Comparison of ENCODE assay signal across 1 fruit fly cellular context in the genomic region with DNA sequence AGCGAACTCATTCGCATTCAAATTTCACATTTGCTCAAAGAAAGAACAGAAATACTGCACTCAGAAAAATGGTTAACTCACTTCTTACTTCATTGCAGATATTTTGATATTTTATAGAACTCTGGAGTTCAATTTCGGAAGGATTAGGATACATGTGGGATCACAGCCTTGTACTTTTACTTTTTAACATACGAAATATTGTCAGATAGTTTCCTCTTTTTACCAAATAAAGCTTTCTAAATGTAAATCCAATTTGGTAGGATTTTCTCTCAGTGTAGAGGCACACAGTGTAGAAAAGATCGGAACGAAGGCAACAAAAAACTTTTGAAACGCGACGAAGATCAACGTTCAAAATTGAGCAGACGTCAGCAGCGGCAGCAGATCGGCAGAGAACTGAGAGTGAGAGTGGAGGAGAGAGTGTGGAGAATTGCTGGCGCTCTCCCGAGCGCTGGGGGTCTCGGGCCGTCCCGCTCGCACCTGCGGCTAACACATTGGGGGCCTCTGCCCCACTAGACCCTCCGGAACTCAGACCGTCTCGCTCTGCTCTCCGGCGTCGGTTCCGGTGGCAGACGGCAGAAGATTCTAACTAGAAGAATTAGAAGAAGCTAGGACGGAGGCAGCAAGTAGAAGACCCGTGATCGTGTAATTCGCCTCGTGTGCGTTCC.
TF ChIP-seq lines count a peak whose summit lies in the region.

TSS of gene tmod (plus strand) at position 619 of the 665 bp plus-strand sequence.

TF ChIP-seq in whole organism, embryonic, 481 proteins besides CTCF, POLR2A, EP300 and RAD21 (continued from another document and continues in another):
- TF ChIP-seq Lim3 (GFP tag; IDR thresholded peaks at IDR 0.05; lab: Robert Waterston, UW) (no peak), luna (GFP tag; optimal IDR thresholded peaks at IDR 0.05; lab: Kevin White, UChicago) (no peak), insv (GFP tag; optimal IDR thresholded peaks at IDR 0.05; lab: Kevin White, UChicago) (no peak), HHEX (GFP tag; optimal IDR thresholded peaks at IDR 0.05; lab: Kevin White, UChicago) (no peak), zfh2 (GFP tag; optimal IDR thresholded peaks at IDR 0.05; lab: Kevin White, UChicago) (no peak), ken (GFP tag; IDR thresholded peaks at IDR 0.05; lab: Robert Waterston, UW) (peak; percentile 66; the same call in 2 of the 3 replicates), eve (GFP tag; optimal IDR thresholded peaks at IDR 0.05; lab: Kevin White, UChicago) (peak in 1 of 2 experiments; percentile 40), CG12299 (tag; optimal IDR thresholded peaks at IDR 0.05; lab: Kevin White, UChicago) (peak; percentile 2), CG7372 (GFP tag; IDR thresholded peaks at IDR 0.05; lab: Robert Waterston, UW) (no peak), CG30431 (GFP tag; optimal IDR thresholded peaks at IDR 0.05; lab: Kevin White, UChicago) (no peak), H15 (GFP tag; IDR thresholded peaks at IDR 0.05; lab: Robert Waterston, UW) (no peak), rib (GFP tag; IDR thresholded peaks at IDR 0.05; lab: Robert Waterston, UW) (no peak), nau (GFP tag; optimal IDR thresholded peaks at IDR 0.05; lab: Kevin White, UChicago) (peak; percentile 18), Neu2 (GFP tag; optimal IDR thresholded peaks at IDR 0.05; lab: Kevin White, UChicago; ENCODE audit: borderline replicate concordance) (no peak), kah (GFP tag; optimal IDR thresholded peaks at IDR 0.05; lab: Kevin White, UChicago) (peak; percentile 30), Ptx1 (GFP tag; IDR thresholded peaks at IDR 0.05; lab: Robert Waterston, UW) (peak; percentile 55), CG11247 (GFP tag; IDR thresholded peaks at IDR 0.05; lab: Robert Waterston, UW) (no peak), sob (GFP tag; IDR thresholded peaks at IDR 0.05; lab: Robert Waterston, UW) (peak; percentile 34; the same call in 1 of the 2 replicates), CG17612 (GFP tag; IDR thresholded peaks at IDR 0.05; lab: Robert Waterston, UW) (no peak), tin (GFP tag; optimal IDR thresholded peaks at IDR 0.05; lab: Kevin White, UChicago) (peak; percentile 34), zfh1 (GFP tag; IDR thresholded peaks at IDR 0.05; lab: Robert Waterston, UW) (0 out of 3 replicates have a peak, but pooled peaks have one; percentile 29), az2 (GFP tag; optimal IDR thresholded peaks at IDR 0.05; lab: Kevin White, UChicago) (peak; percentile 58), tup (GFP tag; optimal IDR thresholded peaks at IDR 0.05; lab: Kevin White, UChicago) (no peak), CkIIα-i1 (GFP tag; IDR thresholded peaks at IDR 0.05; lab: Robert Waterston, UW) (no peak), otp (GFP tag; IDR thresholded peaks at IDR 0.05; lab: Robert Waterston, UW) (no peak), Chrac-16 (GFP tag; optimal IDR thresholded peaks at IDR 0.05; lab: Kevin White, UChicago) (no peak), salm (tag; optimal IDR thresholded peaks at IDR 0.05; lab: Kevin White, UChicago) (peak; percentile 61), CG18599 (GFP tag; optimal IDR thresholded peaks at IDR 0.05; lab: Kevin White, UChicago) (no peak), nom (GFP tag; optimal IDR thresholded peaks at IDR 0.05; lab: Kevin White, UChicago) (no peak), dimm (GFP tag; IDR thresholded peaks at IDR 0.05; lab: Robert Waterston, UW) (peak; percentile 13; the same call in 1 of the 2 replicates), z (GFP tag; IDR thresholded peaks at IDR 0.05; lab: Robert Waterston, UW) (no peak), kni (GFP tag; optimal IDR thresholded peaks at IDR 0.05; lab: Kevin White, UChicago) (peak; percentile 17), sqz (GFP tag; optimal IDR thresholded peaks at IDR 0.05; lab: Kevin White, UChicago) (no peak), CG7928 (GFP tag; optimal IDR thresholded peaks at IDR 0.05; lab: Kevin White, UChicago) (no peak), bigmax (GFP tag; optimal IDR thresholded peaks at IDR 0.05; lab: Kevin White, UChicago) (no peak), amos (GFP tag; IDR thresholded peaks at IDR 0.05; lab: Robert Waterston, UW; ENCODE audit: partially characterized antibody) (no peak), dm (GFP tag; optimal IDR thresholded peaks at IDR 0.05; lab: Kevin White, UChicago) (no peak), CG31388 (GFP tag; optimal IDR thresholded peaks at IDR 0.05; lab: Kevin White, UChicago) (no peak), CG4854 (GFP tag; optimal IDR thresholded peaks at IDR 0.05; lab: Kevin White, UChicago) (no peak), phol (tag; optimal IDR thresholded peaks at IDR 0.05; lab: Kevin White, UChicago) (peak; percentile 82), CG13296 (GFP tag; optimal IDR thresholded peaks at IDR 0.05; lab: Kevin White, UChicago) (no peak), trh (GFP tag; optimal IDR thresholded peaks at IDR 0.05; lab: Kevin White, UChicago) (no peak), Deaf1 (tag; optimal IDR thresholded peaks at IDR 0.05; lab: Kevin White, UChicago) (peak; percentile 42), CG15011 (GFP tag; optimal IDR thresholded peaks at IDR 0.05; lab: Kevin White, UChicago) (no peak), CG8089 (GFP tag; optimal IDR thresholded peaks at IDR 0.05; lab: Kevin White, UChicago) (peak; percentile 50), CG15269 (tag; optimal IDR thresholded peaks at IDR 0.05; lab: Kevin White, UChicago) (peak; percentile 60), unc-4 (GFP tag; IDR thresholded peaks at IDR 0.05; lab: Robert Waterston, UW; ENCODE audit: partially characterized antibody) (no peak), sens (GFP tag; lab: Kevin White, UChicago) (peak; percentile 91), Adf1 (GFP tag; IDR thresholded peaks at IDR 0.05; lab: Robert Waterston, UW) (peak; percentile 82), nmo (GFP tag; optimal IDR thresholded peaks at IDR 0.05; lab: Kevin White, UChicago) (peak; percentile 72), wor (GFP tag; IDR thresholded peaks at IDR 0.05; lab: Robert Waterston, UW) (no peak), CG1024 (GFP tag; IDR thresholded peaks at IDR 0.05; lab: Robert Waterston, UW) (0 out of 2 replicates have a peak, but pooled peaks have one; percentile 11), CG4360 (GFP tag; IDR thresholded peaks at IDR 0.05; lab: Robert Waterston, UW) (no peak), wek (GFP tag; optimal IDR thresholded peaks at IDR 0.05; lab: Kevin White, UChicago) (peak; percentile 55), CG10147 (GFP tag; optimal IDR thresholded peaks at IDR 0.05; lab: Kevin White, UChicago) (peak; percentile 19), CG2116 (GFP tag; optimal IDR thresholded peaks at IDR 0.05; lab: Kevin White, UChicago) (no peak), Abd-B (GFP tag; optimal IDR thresholded peaks at IDR 0.05; lab: Kevin White, UChicago) (peak; percentile 26), CG13894 (tag; optimal IDR thresholded peaks at IDR 0.05; lab: Kevin White, UChicago) (no peak), CG8281 (tag; optimal IDR thresholded peaks at IDR 0.05; lab: Kevin White, UChicago) (peak; percentile 23), maf-S (GFP tag; optimal IDR thresholded peaks at IDR 0.05; lab: Kevin White, UChicago) (peak; percentile 31), CG6689 (GFP tag; IDR thresholded peaks at IDR 0.05; lab: Robert Waterston, UW) (peak; percentile 52), HLHmδ (GFP tag; optimal IDR thresholded peaks at IDR 0.05; lab: Kevin White, UChicago) (no peak), btn (GFP tag; optimal IDR thresholded peaks at IDR 0.05; lab: Kevin White, UChicago) (no peak), tll (GFP tag; optimal IDR thresholded peaks at IDR 0.05; lab: Kevin White, UChicago) (no peak), CG12104 (GFP tag; optimal IDR thresholded peaks at IDR 0.05; lab: Kevin White, UChicago) (no peak), Dip3 (GFP tag; optimal IDR thresholded peaks at IDR 0.05; lab: Kevin White, UChicago) (no peak), Side (GFP tag; optimal IDR thresholded peaks at IDR 0.05; lab: Kevin White, UChicago) (peak; percentile 3), tgo (GFP tag; IDR thresholded peaks at IDR 0.05; lab: Robert Waterston, UW) (peak; percentile 49; the same call in 2 of the 3 replicates), Myb (GFP tag; optimal IDR thresholded peaks at IDR 0.05; lab: Kevin White, UChicago) (peak; percentile 22), D (optimal IDR thresholded peaks at IDR 0.05; lab: Kevin White, UChicago) (no peak), D (GFP tag; optimal IDR thresholded peaks at IDR 0.05; lab: Kevin White, UChicago) (peak; percentile 38), CG14710 (tag; optimal IDR thresholded peaks at IDR 0.05; lab: Kevin White, UChicago) (peak; percentile 60), CG1792 (GFP tag; optimal IDR thresholded peaks at IDR 0.05; lab: Kevin White, UChicago) (no peak), knrl (GFP tag; IDR thresholded peaks at IDR 0.05; lab: Robert Waterston, UW; ENCODE audit: partially characterized antibody) (no peak), wdn (GFP tag; IDR thresholded peaks at IDR 0.05; lab: Robert Waterston, UW) (no peak), ssp (GFP tag; IDR thresholded peaks at IDR 0.05; lab: Robert Waterston, UW) (no peak), CG13775 (GFP tag; optimal IDR thresholded peaks at IDR 0.05; lab: Kevin White, UChicago) (peak; percentile 23), CG15601 (tag; optimal IDR thresholded peaks at IDR 0.05; lab: Kevin White, UChicago) (peak; percentile 36), gem (tag; optimal IDR thresholded peaks at IDR 0.05; lab: Kevin White, UChicago) (peak; percentile 80), Dref (GFP tag; IDR thresholded peaks at IDR 0.05; lab: Robert Waterston, UW) (no peak), fd96Cb (tag; optimal IDR thresholded peaks at IDR 0.05; lab: Kevin White, UChicago) (peak; percentile 76), CG11723 (GFP tag; optimal IDR thresholded peaks at IDR 0.05; lab: Kevin White, UChicago) (peak; percentile 39), sug (tag; optimal IDR thresholded peaks at IDR 0.05; lab: Kevin White, UChicago) (peak; percentile 83), CG10321 (GFP tag; IDR thresholded peaks at IDR 0.05; lab: Robert Waterston, UW) (peak; percentile 95), ind (GFP tag; optimal IDR thresholded peaks at IDR 0.05; lab: Kevin White, UChicago) (peak; percentile 55), gcm (GFP tag; optimal IDR thresholded peaks at IDR 0.05; lab: Kevin White, UChicago) (peak; percentile 40), CG17568 (GFP tag; optimal IDR thresholded peaks at IDR 0.05; lab: Kevin White, UChicago) (peak; percentile 2), Ets97D (GFP tag; optimal IDR thresholded peaks at IDR 0.05; lab: Kevin White, UChicago) (peak; percentile 7), Max (GFP tag; optimal IDR thresholded peaks at IDR 0.05; lab: Kevin White, UChicago) (peak; percentile 20), ac (GFP tag; optimal IDR thresholded peaks at IDR 0.05; lab: Kevin White, UChicago) (no peak), gce (GFP tag; IDR thresholded peaks at IDR 0.05; lab: Robert Waterston, UW) (no peak), dmrt99B (tag; optimal IDR thresholded peaks at IDR 0.05; lab: Kevin White, UChicago) (peak; percentile 80), prd (optimal IDR thresholded peaks at IDR 0.05; lab: Kevin White, UChicago) (no peak), prd (GFP tag; IDR thresholded peaks at IDR 0.05; lab: Robert Waterston, UW) (peak; percentile 59; the same call in 2 of the 3 replicates), CG10267 (tag; optimal IDR thresholded peaks at IDR 0.05; lab: Kevin White, UChicago) (peak; percentile 42), CG6683 (GFP tag; optimal IDR thresholded peaks at IDR 0.05; lab: Kevin White, UChicago) (no peak), dysf (GFP tag; IDR thresholded peaks at IDR 0.05; lab: Robert Waterston, UW) (peak; percentile 51; the same call in 1 of the 3 replicates), HLH3B (GFP tag; IDR thresholded peaks at IDR 0.05; lab: Robert Waterston, UW) (peak; percentile 10; the same call in 1 of the 2 replicates), CG11085 (GFP tag; IDR thresholded peaks at IDR 0.05; lab: Robert Waterston, UW) (no peak), CG32767 (GFP tag; IDR thresholded peaks at IDR 0.05; lab: Robert Waterston, UW) (0 out of 2 replicates have a peak, but pooled peaks have one; percentile 32), pnt (GFP tag; optimal IDR thresholded peaks at IDR 0.05; lab: Kevin White, UChicago) (peak; percentile 57), Bgb (GFP tag; IDR thresholded peaks at IDR 0.05; lab: Robert Waterston, UW; ENCODE audit: partially characterized antibody) (no peak; the same call in 1 of the 2 replicates), her (GFP tag; optimal IDR thresholded peaks at IDR 0.05; lab: Kevin White, UChicago) (no peak), CG5953 (GFP tag; IDR thresholded peaks at IDR 0.05; lab: Robert Waterston, UW) (no peak), gro (GFP tag; optimal IDR thresholded peaks at IDR 0.05; lab: Kevin White, UChicago) (no peak), cwo (GFP tag; optimal IDR thresholded peaks at IDR 0.05; lab: Kevin White, UChicago) (no peak), Dll (GFP tag; IDR thresholded peaks at IDR 0.05; lab: Robert Waterston, UW; ENCODE audit: partially characterized antibody) (no peak), PHDP (tag; optimal IDR thresholded peaks at IDR 0.05; lab: Kevin White, UChicago) (peak; percentile 48), ara (GFP tag; IDR thresholded peaks at IDR 0.05; lab: Robert Waterston, UW) (no peak), CG34224 (GFP tag; IDR thresholded peaks at IDR 0.05; lab: Robert Waterston, UW; ENCODE audit: partially characterized antibody) (peak; percentile 57), Nf-YB (GFP tag; optimal IDR thresholded peaks at IDR 0.05; lab: Kevin White, UChicago) (no peak), CG2199 (GFP tag; IDR thresholded peaks at IDR 0.05; lab: Robert Waterston, UW) (no peak), zen2 (GFP tag; IDR thresholded peaks at IDR 0.05; lab: Robert Waterston, UW; ENCODE audit: partially characterized antibody) (peak; percentile 32; the same call in 1 of the 3 replicates), MTF-1 (GFP tag; optimal IDR thresholded peaks at IDR 0.05; lab: Kevin White, UChicago; ENCODE audit: borderline replicate concordance) (no peak), Meics (GFP tag; optimal IDR thresholded peaks at IDR 0.05; lab: Kevin White, UChicago) (peak; percentile 44), mld (GFP tag; IDR thresholded peaks at IDR 0.05; lab: Robert Waterston, UW; ENCODE audit: partially characterized antibody) (no peak), peb (GFP tag; IDR thresholded peaks at IDR 0.05; lab: Robert Waterston, UW) (no peak), YL-1 (GFP tag; optimal IDR thresholded peaks at IDR 0.05; lab: Kevin White, UChicago) (no peak), CG17912 (GFP tag; optimal IDR thresholded peaks at IDR 0.05; lab: Kevin White, UChicago) (no peak), ato (GFP tag; IDR thresholded peaks at IDR 0.05; lab: Robert Waterston, UW; ENCODE audit: partially characterized antibody) (no peak), sisA (GFP tag; IDR thresholded peaks at IDR 0.05; lab: Robert Waterston, UW) (0 out of 2 replicates have a peak, but pooled peaks have one; percentile 42), dati (GFP tag; IDR thresholded peaks at IDR 0.05; lab: Robert Waterston, UW) (no peak; the same call in 1 of the 2 replicates), dan (GFP tag; IDR thresholded peaks at IDR 0.05; lab: Robert Waterston, UW) (no peak)
